Worm (Caenorhabditis elegans): ENCODE results near the gene nst-1.
A peak's percentile ranks its signal among the peaks of the same experiment; 100 is the strongest.

nst-1 gene

DNA sequence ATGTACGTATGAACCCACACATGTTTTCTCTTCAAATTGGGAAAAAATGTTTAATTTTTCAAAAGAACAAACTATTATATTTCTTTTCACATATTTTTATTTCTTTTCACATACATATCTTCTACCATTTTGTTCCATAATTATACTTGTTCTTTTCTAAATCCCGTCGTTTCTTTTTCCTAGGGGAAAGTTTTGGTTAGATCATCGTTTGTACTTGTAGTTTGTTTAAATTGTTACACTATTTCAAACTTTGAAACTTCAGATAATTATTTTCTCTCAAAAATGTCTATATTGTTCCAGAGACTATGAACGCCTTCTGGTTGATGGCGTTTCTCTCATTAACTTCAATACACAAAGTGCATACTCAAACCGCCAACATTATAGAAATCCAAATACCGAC, 27.0 kb downstream of the nst-1 start, which contains the start of gene F35C11.7:
Gene F35C11.7, plus strand, starts transcription at position 301 of the 400 bp plus-strand sequence.
- TF ChIP-seq F57C9.4 (tag; optimal IDR thresholded peaks at IDR 0.05) (no peak), ceh-27 (GFP tag; optimal IDR thresholded peaks at IDR 0.05) (no peak), tbx-9 (tag; optimal IDR thresholded peaks at IDR 0.05; ENCODE audit: borderline replicate concordance) (no peak), ama-1 (optimal IDR thresholded peaks at IDR 0.05) (no peak), ama-1 (GFP tag; optimal IDR thresholded peaks at IDR 0.05) (no peak), hmg-20 (GFP tag; IDR thresholded peaks at IDR 0.05) (no peak), lin-40 (tag; optimal IDR thresholded peaks at IDR 0.05) (no peak), mes-4 (tag; optimal IDR thresholded peaks at IDR 0.05) (no peak), sea-2 (GFP tag; IDR thresholded peaks at IDR 0.05) (no peak), F57A8.1 (GFP tag; optimal IDR thresholded peaks at IDR 0.05) (no peak), snpc-1.1 (tag; optimal IDR thresholded peaks at IDR 0.05; ENCODE audit: insufficient read depth) (no peak), ZK185.1 (tag; optimal IDR thresholded peaks at IDR 0.05; ENCODE audit: poor library complexity, severe bottlenecking) (no peak)

- TF ChIP-seq ceh-58 (GFP tag; IDR thresholded peaks at IDR 0.05) (no peak), dpl-1 (GFP tag; optimal IDR thresholded peaks at IDR 0.05) (peak; percentile 66), dox-1 (GFP tag; IDR thresholded peaks at IDR 0.05) (peak; percentile 21; the same call in 1 of the 2 replicates), B0019.2 (GFP tag; conservative IDR thresholded peaks at IDR 0.05) (peak; percentile 45; the same call in 1 of the 2 replicates), F33H1.4 (GFP tag; IDR thresholded peaks at IDR 0.05) (peak; percentile 67), snpc-3.4 (tag; optimal IDR thresholded peaks at IDR 0.05) (peak; percentile 29), nhr-27 (tag; optimal IDR thresholded peaks at IDR 0.05) (no peak), lsl-1 (GFP tag; optimal IDR thresholded peaks at IDR 0.05) (peak; percentile 93), repo-1 (tag; optimal IDR thresholded peaks at IDR 0.05) (no peak), lin-54 (GFP tag; optimal IDR thresholded peaks at IDR 0.05) (peak; percentile 48), him-1 (tag; optimal IDR thresholded peaks at IDR 0.05) (peak; percentile 13), ceh-91 (GFP tag; IDR thresholded peaks at IDR 0.05) (peak; percentile 79), madf-8 (GFP tag; conservative IDR thresholded peaks at IDR 0.05) (peak; percentile 75), Y67H2A.10 (GFP tag; conservative IDR thresholded peaks at IDR 0.05) (no peak), F57A8.1 (GFP tag; optimal IDR thresholded peaks at IDR 0.05) (no peak), efl-1 (GFP tag; optimal IDR thresholded peaks at IDR 0.05) (peak; percentile 86), D2030.7 (GFP tag; IDR thresholded peaks at IDR 0.05) (peak; percentile 39; the same call in 1 of the 2 replicates), tbx-9 (tag; optimal IDR thresholded peaks at IDR 0.05; ENCODE audit: borderline replicate concordance) (no peak), xnd-1 (tag; optimal IDR thresholded peaks at IDR 0.05) (peak; percentile 88), madf-6 (GFP tag; IDR thresholded peaks at IDR 0.05) (peak; percentile 92)
Measured at ce11 chrII:8253160-8253793, 29.7 kb downstream of the nst-1 start, which contains the start of gene F35C11.5. Gene F35C11.5, plus strand, starts transcription at chrII:8253743.

- TF ChIP-seq ztf-18 (tag; optimal IDR thresholded peaks at IDR 0.05) = no peak
- no peak for TF ChIP-seq efl-1 (GFP tag; optimal IDR thresholded peaks at IDR 0.05)
- no peak for TF ChIP-seq lin-54 (GFP tag; optimal IDR thresholded peaks at IDR 0.05)
- no peak for TF ChIP-seq egl-18 (GFP tag; IDR thresholded peaks at IDR 0.05)
- TF ChIP-seq nhr-179 (tag; optimal IDR thresholded peaks at IDR 0.05) = no peak
- TF ChIP-seq sptf-2 (GFP tag; optimal IDR thresholded peaks at IDR 0.05) = no peak
- no peak for TF ChIP-seq ceh-27 (GFP tag; optimal IDR thresholded peaks at IDR 0.05)
- no peak for TF ChIP-seq ets-4 (GFP tag; optimal IDR thresholded peaks at IDR 0.05)
- no peak for TF ChIP-seq ztf-28 (GFP tag; IDR thresholded peaks at IDR 0.05)
- TF ChIP-seq lin-40 (tag; optimal IDR thresholded peaks at IDR 0.05) = no peak
Measured at ce11 chrII:8249710-8250109, 33.3 kb downstream of the nst-1 start.

Data from whole organism, young adult.